Worm (Caenorhabditis elegans): ENCODE data around the gene F38B6.2.

DNA sequence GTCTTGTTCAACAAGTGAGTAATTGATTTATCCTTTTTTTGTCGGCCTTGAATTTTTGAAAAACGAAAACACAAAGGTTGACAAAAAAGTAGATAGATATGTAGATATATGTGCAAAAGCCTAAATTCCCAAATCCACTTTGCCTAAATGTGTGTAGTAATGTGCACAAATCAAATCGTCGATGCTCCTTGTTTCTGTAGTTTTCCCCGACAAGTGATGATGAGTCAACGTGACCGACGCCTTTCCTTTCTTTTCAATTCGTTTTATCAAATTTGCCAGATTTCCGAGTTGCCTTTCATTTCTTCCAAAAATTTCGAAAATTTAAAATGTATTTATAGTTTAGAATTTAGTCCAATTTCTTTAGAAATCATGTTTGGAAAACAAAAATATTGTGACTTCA lies 6.8 kb downstream of the F38B6.2 start:
- no peak for TF ChIP-seq ets-7 (tag; optimal IDR thresholded peaks at IDR 0.05)
- TF ChIP-seq tbx-11 (GFP tag; IDR thresholded peaks at IDR 0.05) = no peak
- no peak for TF ChIP-seq flt-1 (GFP tag; IDR thresholded peaks at IDR 0.05)

All from whole organism, early embryonic.